Fruit fly (Drosophila melanogaster): ENCODE measurements around the gene Vha68-2.

The Vha68-2 gene

dm6 chr2L:13000393-13001001, 26.4 kb downstream of the Vha68-2 start, which contains the start of gene Yip1d1 (continued):
- TF ChIP-seq Ptx1 (GFP tag; IDR thresholded peaks at IDR 0.05) (no peak), CG30020 (tag; optimal IDR thresholded peaks at IDR 0.05) (peak; percentile 6), croc (GFP tag; conservative IDR thresholded peaks at IDR 0.05) (no peak), vnd (GFP tag; IDR thresholded peaks at IDR 0.05; ENCODE audit: partially characterized antibody) (peak; percentile 89), hkb (optimal IDR thresholded peaks at IDR 0.05) (no peak), hkb (GFP tag; IDR thresholded peaks at IDR 0.05) (no peak), zfh2 (GFP tag; optimal IDR thresholded peaks at IDR 0.05) (no peak), CG11398 (GFP tag; optimal IDR thresholded peaks at IDR 0.05) (no peak), CG13287 (GFP tag; IDR thresholded peaks at IDR 0.05; ENCODE audit: partially characterized antibody) (peak; percentile 98), ab (GFP tag; optimal IDR thresholded peaks at IDR 0.05) (no peak), HLH4C (GFP tag; IDR thresholded peaks at IDR 0.05; ENCODE audit: partially characterized antibody) (peak; percentile 98), Ets65A (GFP tag) (peak; percentile 59), inv (GFP tag; IDR thresholded peaks at IDR 0.05; ENCODE audit: partially characterized antibody) (peak; percentile 83), Sry-δ (GFP tag; optimal IDR thresholded peaks at IDR 0.05) (peak; percentile 89), Elba2 (GFP tag; optimal IDR thresholded peaks at IDR 0.05) (no peak), Gsc (GFP tag; IDR thresholded peaks at IDR 0.05) (no peak), lov (optimal IDR thresholded peaks at IDR 0.05) (no peak), lov (GFP tag; IDR thresholded peaks at IDR 0.05) (no peak), NC2β (GFP tag; optimal IDR thresholded peaks at IDR 0.05) (no peak), PHDP (tag; optimal IDR thresholded peaks at IDR 0.05) (peak; percentile 18), CG4617 (GFP tag; optimal IDR thresholded peaks at IDR 0.05; ENCODE audit: borderline replicate concordance) (peak; percentile 65), CG31388 (GFP tag; optimal IDR thresholded peaks at IDR 0.05) (no peak), Opbp (GFP tag; IDR thresholded peaks at IDR 0.05; ENCODE audit: partially characterized antibody) (peak; percentile 95), CG8359 (GFP tag; optimal IDR thresholded peaks at IDR 0.05; ENCODE audit: borderline replicate concordance) (no peak), CG9797 (GFP tag; optimal IDR thresholded peaks at IDR 0.05) (peak; percentile 2), ap (GFP tag; IDR thresholded peaks at IDR 0.05) (no peak), CG15601 (tag; optimal IDR thresholded peaks at IDR 0.05) (no peak), Awh (GFP tag; IDR thresholded peaks at IDR 0.05) (no peak), CG12071 (GFP tag; optimal IDR thresholded peaks at IDR 0.05) (no peak), otp (GFP tag; IDR thresholded peaks at IDR 0.05) (no peak), CG17912 (GFP tag; optimal IDR thresholded peaks at IDR 0.05) (no peak), trem (tag; optimal IDR thresholded peaks at IDR 0.05) (peak; percentile 31), Med (GFP tag) (peak; percentile 58), luna (GFP tag; optimal IDR thresholded peaks at IDR 0.05) (no peak), repo (GFP tag; optimal IDR thresholded peaks at IDR 0.05) (no peak), CG12659 (GFP tag; optimal IDR thresholded peaks at IDR 0.05) (peak; percentile 56), CG2129 (GFP tag; IDR thresholded peaks at IDR 0.05; ENCODE audit: partially characterized antibody) (peak; percentile 74), Stat92E (GFP tag; optimal IDR thresholded peaks at IDR 0.05) (no peak), CG6272 (GFP tag; IDR thresholded peaks at IDR 0.05) (no peak), hbn (GFP tag; IDR thresholded peaks at IDR 0.05; ENCODE audit: partially characterized antibody) (peak; percentile 96), jing (GFP tag; optimal IDR thresholded peaks at IDR 0.05) (no peak), CG17568 (GFP tag; optimal IDR thresholded peaks at IDR 0.05) (no peak), CG42726 (GFP tag; IDR thresholded peaks at IDR 0.05; ENCODE audit: partially characterized antibody) (peak; percentile 73; the same call in 1 of the 2 replicates), sc (optimal IDR thresholded peaks at IDR 0.05) (no peak), sc (GFP tag; optimal IDR thresholded peaks at IDR 0.05) (no peak), az2 (GFP tag; optimal IDR thresholded peaks at IDR 0.05) (no peak), nmo (GFP tag; optimal IDR thresholded peaks at IDR 0.05) (peak; percentile 5), NC2α (GFP tag; optimal IDR thresholded peaks at IDR 0.05) (no peak), D19B (GFP tag; optimal IDR thresholded peaks at IDR 0.05) (no peak), Hr51 (GFP tag; optimal IDR thresholded peaks at IDR 0.05) (no peak)

Data from whole organism, embryonic.